Fruit fly (Drosophila melanogaster): ENCODE data around the gene CG3632.

DNA sequence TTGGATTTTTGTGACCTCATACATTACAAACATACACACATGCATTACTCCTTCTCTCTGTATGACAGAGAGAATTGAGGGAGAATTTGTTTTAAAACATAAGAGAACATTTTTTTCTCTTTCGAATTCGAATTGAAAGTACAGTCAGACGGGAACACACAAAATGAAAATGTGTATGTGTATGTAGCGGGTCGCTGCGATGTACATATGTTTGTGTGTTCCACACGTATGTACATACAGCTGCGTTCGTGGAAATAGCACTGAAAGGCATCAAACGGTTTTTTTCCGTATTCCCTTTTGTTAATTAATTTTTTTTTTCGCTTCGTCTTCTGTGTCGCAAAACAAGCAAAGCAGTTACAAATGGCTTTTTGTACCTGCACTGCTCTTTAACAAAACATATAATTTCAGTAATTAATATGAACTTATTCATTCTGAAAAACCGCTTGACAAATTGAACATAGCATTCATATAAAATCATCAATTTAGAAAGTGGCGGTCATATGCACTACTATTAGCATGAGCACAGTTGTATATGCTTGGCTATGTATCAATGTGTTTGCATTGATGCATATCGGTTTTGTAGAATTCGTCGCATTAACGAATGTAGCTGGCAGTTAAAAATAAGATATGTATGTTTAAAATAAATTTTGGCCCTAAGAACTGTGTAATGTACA is 36.3 kb downstream of the CG3632 start:
- TF ChIP-seq Blimp-1 (GFP tag; optimal IDR thresholded peaks at IDR 0.05): peak; percentile 91
- peak; percentile 97 for TF ChIP-seq Sox102F (GFP tag; optimal IDR thresholded peaks at IDR 0.05)
- TF ChIP-seq vri (GFP tag; optimal IDR thresholded peaks at IDR 0.05): peak; percentile 91
- peak; percentile 87 for TF ChIP-seq CG11902 (GFP tag; optimal IDR thresholded peaks at IDR 0.05)
- TF ChIP-seq CG3919 (GFP tag; optimal IDR thresholded peaks at IDR 0.05): peak; percentile 93
- TF ChIP-seq CG10631 (GFP tag; optimal IDR thresholded peaks at IDR 0.05): peak; percentile 95
- TF ChIP-seq OdsH (GFP tag; optimal IDR thresholded peaks at IDR 0.05): peak; percentile 95
- peak; percentile 96 for TF ChIP-seq Smox (GFP tag; optimal IDR thresholded peaks at IDR 0.05)

Data from whole organism, prepupa.